Worm (Caenorhabditis elegans) whole organism, L4 larva: Measurements from ENCODE around the gene kin-2.

ENCODE experiments used
- D1046.2 ChIP-seq: fragments of 200-800 bp; sonication (Bioruptor generic); IDR thresholded peaks from 2 replicates; pipeline ENCODE4 v1.3.6; 2022; ENCODE audit warnings: missing genetic modification characterization, missing compliant biosample characterization
- F26F4.8 ChIP-seq: fragments of 200-800 bp; sonication (Bioruptor generic); conservative IDR thresholded peaks from 2 replicates; pipeline ENCODE4 v1.3.6; 2022; ENCODE audit warnings: missing genetic modification characterization, missing compliant biosample characterization
- F37D6.2 ChIP-seq: sonication (generic microtip); optimal IDR thresholded peaks from 2 replicates; lab custom pipeline; 2016; ENCODE audit warnings: mild to moderate bottlenecking, missing genetic modification characterization, missing compliant biosample characterization
- R02D3.7 ChIP-seq: fragments of 150-350 bp; sonication (generic microtip); optimal IDR thresholded peaks from 3 replicates; lab custom pipeline; 2014; ENCODE audit warnings: missing biosample characterization, missing genetic modification characterization
- T20F7.1 ChIP-seq: fragments of 200-800 bp; sonication (Bioruptor generic); optimal IDR thresholded peaks from 2 replicates; lab custom pipeline; 2018; ENCODE audit warnings: mild to moderate bottlenecking, missing genetic modification characterization, missing compliant biosample characterization
- Y105C5A.15 ChIP-seq: fragments of 200-800 bp; sonication (Bioruptor generic); IDR thresholded peaks from 2 replicates; pipeline ENCODE4 v1.3.6; 2022; ENCODE audit warnings: missing genetic modification characterization, missing compliant biosample characterization
- Y48G9A.11 ChIP-seq: fragments of 200-800 bp; sonication (Bioruptor generic); IDR thresholded peaks from 2 replicates; pipeline ENCODE4 v1.3.6; 2022; ENCODE audit warnings: missing genetic modification reagents, missing genetic modification characterization, missing compliant biosample characterization
- Y75B8A.6 ChIP-seq: fragments of 200-800 bp; sonication (Bioruptor generic); IDR thresholded peaks from 2 replicates; pipeline ENCODE4 v1.3.6; 2022; ENCODE audit warnings: missing genetic modification reagents, missing genetic modification characterization, missing compliant biosample characterization
- ZK337.2 ChIP-seq: fragments of 200-800 bp; sonication (Bioruptor generic); IDR thresholded peaks from 2 replicates; pipeline ENCODE4 v1.3.6; 2022; ENCODE audit warnings: missing genetic modification reagents, missing genetic modification characterization, missing compliant biosample characterization
- aha-1 ChIP-seq: fragments of 150-350 bp; peaks from one replicate; lab custom pipeline; 2014; ENCODE audit warnings: missing biosample characterization, missing genetic modification characterization
- aly-2 ChIP-seq: sonication (generic microtip); optimal IDR thresholded peaks from 2 replicates; lab custom pipeline; 2018; ENCODE audit warnings: missing biosample characterization, missing genetic modification characterization
- attf-4 ChIP-seq: sonication (generic microtip); optimal IDR thresholded peaks from 3 replicates; lab custom pipeline; 2017; ENCODE audit warnings: missing biosample characterization, missing genetic modification characterization
- ceh-20 ChIP-seq: fragments of 200-800 bp; sonication (Bioruptor generic); IDR thresholded peaks from 2 replicates; pipeline ENCODE4 v1.3.6; 2022; ENCODE audit warnings: missing genetic modification reagents, missing genetic modification characterization, missing compliant biosample characterization
- ceh-32 ChIP-seq: sonication (generic microtip); optimal IDR thresholded peaks from 2 replicates; lab custom pipeline; 2016; ENCODE audit warnings: mild to moderate bottlenecking, missing genetic modification characterization, missing compliant biosample characterization; ENCODE audit not compliant: poor library complexity
- ceh-44 ChIP-seq: fragments of 200-800 bp; sonication (Bioruptor generic); IDR thresholded peaks from 2 replicates; pipeline ENCODE4 v1.3.6; 2022; ENCODE audit warnings: missing genetic modification reagents, missing genetic modification characterization, missing compliant biosample characterization
- cey-2 ChIP-seq: sonication (generic microtip); optimal IDR thresholded peaks from 3 replicates; lab custom pipeline; 2017; ENCODE audit warnings: missing genetic modification characterization, mild to moderate bottlenecking, missing compliant biosample characterization, antibody characterized with exemption, borderline replicate concordance; ENCODE audit not compliant: insufficient read depth
- ctbp-1 ChIP-seq: fragments of 200-800 bp; sonication (Bioruptor generic); IDR thresholded peaks from 2 replicates; pipeline ENCODE4 v1.3.6; 2022; ENCODE audit warnings: missing genetic modification reagents, missing genetic modification characterization, missing compliant biosample characterization
- daf-12 ChIP-seq: fragments of 150-350 bp; optimal IDR thresholded peaks from 2 replicates; lab custom pipeline; 2014; ENCODE audit warnings: missing biosample characterization, missing genetic modification reagents, missing genetic modification characterization
- daf-16 ChIP-seq, 3 experiments: sonication (generic microtip); optimal IDR thresholded peaks; 2 replicates each; lab custom pipeline; 2016 to 2017; ENCODE audit warnings: missing genetic modification characterization in 3 of 3, missing genetic modification reagents in 3 of 3, mild to moderate bottlenecking in 2 of 3, missing compliant biosample characterization in 2 of 3, missing biosample characterization in 1 of 3, moderate library complexity in 1 of 3
- daf-19 ChIP-seq: fragments of 200-800 bp; sonication (Bioruptor generic); conservative IDR thresholded peaks from 2 replicates; pipeline ENCODE4 v1.3.6; 2022; ENCODE audit warnings: missing genetic modification characterization, missing compliant biosample characterization
- dmd-6 ChIP-seq: fragments of 200-800 bp; sonication (Bioruptor generic); IDR thresholded peaks from 2 replicates; pipeline ENCODE4 v1.3.6; 2022; ENCODE audit warnings: missing genetic modification reagents, missing genetic modification characterization, missing compliant biosample characterization
- dmd-9 ChIP-seq: fragments of 200-800 bp; sonication (Bioruptor generic); IDR thresholded peaks from 2 replicates; pipeline ENCODE4 v1.3.6; 2022; ENCODE audit warnings: missing genetic modification reagents, missing genetic modification characterization, missing compliant biosample characterization
- duxl-1 ChIP-seq: sonication (generic microtip); optimal IDR thresholded peaks from 2 replicates; lab custom pipeline; 2016; ENCODE audit warnings: mild to moderate bottlenecking, missing genetic modification characterization, moderate library complexity, missing compliant biosample characterization; ENCODE audit not compliant: poor library complexity
- dve-1 ChIP-seq: sonication (generic microtip); optimal IDR thresholded peaks from 2 replicates; lab custom pipeline; 2017; ENCODE audit warnings: antibody characterized with exemption, mild to moderate bottlenecking, missing genetic modification characterization, missing compliant biosample characterization; ENCODE audit not compliant: insufficient read depth
- egl-27 ChIP-seq: sonication (generic microtip); optimal IDR thresholded peaks from 3 replicates; lab custom pipeline; 2017; ENCODE audit warnings: missing biosample characterization, missing genetic modification reagents, missing genetic modification characterization
- gei-8 ChIP-seq: fragments of 200-800 bp; sonication (Bioruptor generic); optimal IDR thresholded peaks from 2 replicates; lab custom pipeline; 2018; ENCODE audit warnings: mild to moderate bottlenecking, missing genetic modification characterization, missing compliant biosample characterization
- hlh-30 ChIP-seq: sonication (generic microtip); optimal IDR thresholded peaks from 2 replicates; lab custom pipeline; 2017; ENCODE audit warnings: antibody characterized with exemption, mild to moderate bottlenecking, missing genetic modification characterization, missing compliant biosample characterization; ENCODE audit not compliant: insufficient read depth
- jun-1 ChIP-seq: fragments of 150-350 bp; optimal IDR thresholded peaks from 2 replicates; lab custom pipeline; 2014; ENCODE audit warnings: missing biosample characterization, missing genetic modification reagents, missing genetic modification characterization
- lim-7 ChIP-seq: fragments of 200-800 bp; sonication (Bioruptor generic); IDR thresholded peaks from 2 replicates; pipeline ENCODE4 v1.3.6; 2022; ENCODE audit warnings: missing genetic modification characterization, missing compliant biosample characterization
- lin-15B ChIP-seq: fragments of 150-350 bp; sonication (generic microtip); optimal IDR thresholded peaks from 3 replicates; lab custom pipeline; 2014; ENCODE audit warnings: missing biosample characterization, missing genetic modification characterization
- lin-38 ChIP-seq: fragments of 200-800 bp; sonication (Bioruptor generic); IDR thresholded peaks from 2 replicates; pipeline ENCODE4 v1.3.6; 2022; ENCODE audit warnings: missing genetic modification reagents, missing genetic modification characterization, missing compliant biosample characterization
- lin-39 ChIP-seq: fragments of 150-350 bp; optimal IDR thresholded peaks from 2 replicates; lab custom pipeline; 2014; ENCODE audit warnings: missing biosample characterization, missing genetic modification reagents, missing genetic modification characterization
- lir-3 ChIP-seq: sonication (generic microtip); optimal IDR thresholded peaks from 2 replicates; lab custom pipeline; 2016; ENCODE audit warnings: mild to moderate bottlenecking, missing genetic modification characterization, missing compliant biosample characterization
- madf-5 ChIP-seq, 2 experiments: fragments of 200-800 bp; sonication (Bioruptor generic); IDR thresholded peaks; 2 replicates each; pipeline ENCODE4 v1.3.6; 2022; ENCODE audit warnings: missing compliant biosample characterization in 2 of 2, missing genetic modification characterization in 2 of 2
- madf-9 ChIP-seq: fragments of 200-800 bp; sonication (Bioruptor generic); conservative IDR thresholded peaks from 2 replicates; pipeline ENCODE4 v1.3.6; 2022; ENCODE audit warnings: missing genetic modification reagents, missing genetic modification characterization, missing compliant biosample characterization
- mep-1 ChIP-seq: fragments of 150-350 bp; sonication (generic microtip); optimal IDR thresholded peaks from 3 replicates; lab custom pipeline; 2014; ENCODE audit warnings: missing biosample characterization, missing genetic modification characterization
- mes-2 ChIP-seq: sonication (generic microtip); optimal IDR thresholded peaks from 2 replicates; lab custom pipeline; 2016; ENCODE audit warnings: missing genotype, mild to moderate bottlenecking, missing genetic modification characterization, missing compliant biosample characterization; ENCODE audit not compliant: poor library complexity, severe bottlenecking
- nhr-11 ChIP-seq: fragments of 150-350 bp; optimal IDR thresholded peaks from 2 replicates; lab custom pipeline; 2014; ENCODE audit warnings: missing biosample characterization, missing genetic modification characterization
- nhr-41 ChIP-seq: fragments of 200-800 bp; sonication (Bioruptor generic); IDR thresholded peaks from 2 replicates; pipeline ENCODE4 v1.3.6; 2022; ENCODE audit warnings: missing genetic modification reagents, missing genetic modification characterization, missing compliant biosample characterization
- nhr-42 ChIP-seq: fragments of 200-800 bp; sonication (Bioruptor generic); IDR thresholded peaks from 2 replicates; pipeline ENCODE4 v1.3.6; 2022; ENCODE audit warnings: missing genetic modification characterization, missing compliant biosample characterization
- nhr-48 ChIP-seq: sonication (generic microtip); optimal IDR thresholded peaks from 2 replicates; lab custom pipeline; 2016; ENCODE audit warnings: mild to moderate bottlenecking, missing genetic modification characterization, missing compliant biosample characterization
- pqm-1 ChIP-seq: sonication (generic microtip); optimal IDR thresholded peaks from 2 replicates; lab custom pipeline; 2017; ENCODE audit warnings: missing biosample characterization, missing genetic modification characterization
- sdz-12 ChIP-seq: fragments of 200-800 bp; sonication (Bioruptor generic); optimal IDR thresholded peaks from 2 replicates; lab custom pipeline; 2018; ENCODE audit warnings: mild to moderate bottlenecking, missing genetic modification characterization, missing compliant biosample characterization
- skn-1 ChIP-seq: fragments of 150-350 bp; optimal IDR thresholded peaks from 2 replicates; lab custom pipeline; 2014; ENCODE audit warnings: missing biosample characterization, missing genetic modification characterization
- snpc-1.2 ChIP-seq: fragments of 200-800 bp; sonication (Bioruptor generic); IDR thresholded peaks from 2 replicates; pipeline ENCODE4 v1.3.6; 2022; ENCODE audit warnings: missing genetic modification reagents, missing genetic modification characterization, missing compliant biosample characterization
- snpc-4 ChIP-seq: fragments of 150-350 bp; optimal IDR thresholded peaks from 2 replicates; lab custom pipeline; 2014; ENCODE audit warnings: missing biosample characterization, missing genetic modification characterization
- tag-97 ChIP-seq: fragments of 200-800 bp; sonication (Bioruptor generic); IDR thresholded peaks from 2 replicates; pipeline ENCODE4 v1.3.6; 2022; ENCODE audit warnings: missing genetic modification characterization, missing compliant biosample characterization
- unc-130 ChIP-seq: sonication (generic microtip); optimal IDR thresholded peaks from 2 replicates; lab custom pipeline; 2016; ENCODE audit warnings: missing genetic modification reagents, missing genetic modification characterization, missing compliant biosample characterization
- unc-62 ChIP-seq, 3 experiments: fragments of 150-350 bp in 1 of 3; sonication (generic microtip); optimal IDR thresholded peaks in 2 of 3; peaks in 1 of 3; 1 replicate in 1 of 3; 2 replicates in 2 of 3; lab custom pipeline; 2014 to 2017; ENCODE audit warnings: missing biosample characterization in 3 of 3, missing genetic modification characterization in 3 of 3, missing genetic modification reagents in 3 of 3, missing genotype in 1 of 3
- vab-7 ChIP-seq: fragments of 200-800 bp; sonication (Bioruptor generic); IDR thresholded peaks from 2 replicates; pipeline ENCODE4 v1.3.6; 2022; ENCODE audit warnings: missing genetic modification reagents, missing genetic modification characterization, missing compliant biosample characterization

Gene kin-2

DNA sequence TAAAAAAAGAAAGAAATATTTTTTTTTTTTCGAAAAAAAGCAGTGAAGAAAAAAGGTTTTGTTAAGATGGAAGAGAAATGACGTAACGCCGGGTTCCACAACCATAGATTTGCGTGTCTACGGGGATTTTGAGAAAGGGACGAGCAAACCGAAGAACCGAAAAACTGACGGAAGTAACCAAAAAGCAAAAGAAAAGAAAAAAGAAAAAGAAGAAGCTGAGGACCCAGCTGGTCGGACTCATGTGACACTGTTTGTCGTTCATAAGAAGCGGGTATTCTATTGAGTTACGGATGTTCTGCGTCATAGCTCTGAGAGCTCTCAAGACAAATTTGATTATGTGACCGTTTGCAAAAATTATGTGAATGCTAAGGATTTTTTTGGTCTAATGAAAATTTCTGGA lies 5.1 kb upstream of the kin-2 start (continued):
- peak; percentile 63 for TF ChIP-seq hlh-30 (tag; lab: Kevin White, UChicago)
- TF ChIP-seq D1046.2: no peak
- no peak for TF ChIP-seq skn-1 (tag; lab: Kevin White, UChicago)
- no peak for TF ChIP-seq unc-130
- TF ChIP-seq madf-5 (GFP tag; IDR thresholded peaks at IDR 0.05; lab: Robert Waterston, UW): no peak
- peak; percentile 34 for TF ChIP-seq aha-1 (tag; lab: Kevin White, UChicago)
- TF ChIP-seq daf-19 (GFP tag; lab: Robert Waterston, UW): no peak
- no peak for TF ChIP-seq nhr-41 (GFP tag; lab: Robert Waterston, UW)
- no peak for TF ChIP-seq attf-4 (tag; lab: Kevin White, UChicago)
- TF ChIP-seq sdz-12: no peak
- no peak for TF ChIP-seq nhr-11 (tag; lab: Kevin White, UChicago)
- no peak for TF ChIP-seq snpc-4 (tag; lab: Kevin White, UChicago)
- TF ChIP-seq nhr-42 (GFP tag; lab: Robert Waterston, UW): no peak
- no peak for TF ChIP-seq snpc-1.2 (GFP tag; lab: Robert Waterston, UW)
- TF ChIP-seq dmd-6 (GFP tag; lab: Robert Waterston, UW): 0 out of 2 replicates have a peak, but pooled peaks have one; percentile 14
- TF ChIP-seq tag-97: no peak
- TF ChIP-seq duxl-1 (tag; lab: Kevin White, UChicago): no peak
- no peak for TF ChIP-seq ceh-32 (tag; lab: Kevin White, UChicago)
- peak; percentile 53 for TF ChIP-seq ctbp-1 (GFP tag; lab: Robert Waterston, UW)
- TF ChIP-seq R02D3.7 (tag; lab: Kevin White, UChicago): no peak
- TF ChIP-seq pqm-1 (tag; lab: Kevin White, UChicago): no peak
- TF ChIP-seq mes-2: peak; percentile 25
- TF ChIP-seq F26F4.8: no peak
- peak in 1 of 2 experiments; percentile 97 for TF ChIP-seq unc-62 (GFP tag; optimal IDR thresholded peaks at IDR 0.05 in 1 of 2; lab: Kevin White, UChicago)
- no peak for TF ChIP-seq unc-62 (tag; optimal IDR thresholded peaks at IDR 0.05; lab: Kevin White, UChicago)
- no peak for TF ChIP-seq lin-38 (GFP tag; lab: Robert Waterston, UW)
- no peak for TF ChIP-seq Y105C5A.15 (GFP tag; lab: Robert Waterston, UW)
- TF ChIP-seq ZK337.2: no peak
- no peak for TF ChIP-seq aly-2 (tag; lab: Kevin White, UChicago)
- peak; percentile 13 for TF ChIP-seq lin-39 (tag; lab: Kevin White, UChicago)
- TF ChIP-seq vab-7 (GFP tag; lab: Robert Waterston, UW): no peak
- no peak for TF ChIP-seq lim-7
- TF ChIP-seq dve-1 (tag; lab: Kevin White, UChicago): no peak
- TF ChIP-seq madf-9: no peak
- no peak for TF ChIP-seq ceh-44 (GFP tag; lab: Robert Waterston, UW)
- no peak for TF ChIP-seq cey-2 (tag; lab: Kevin White, UChicago)
- TF ChIP-seq lin-15B (tag; lab: Kevin White, UChicago): no peak
- TF ChIP-seq egl-27 (tag; lab: Kevin White, UChicago): no peak
- TF ChIP-seq T20F7.1 (GFP tag; lab: Kevin White, UChicago): no peak
- no peak for TF ChIP-seq daf-16 (GFP tag; optimal IDR thresholded peaks at IDR 0.05; lab: Kevin White, UChicago)
- TF ChIP-seq daf-16 (tag; optimal IDR thresholded peaks at IDR 0.05; lab: Kevin White, UChicago): no peak
- no peak for TF ChIP-seq nhr-48 (tag; lab: Kevin White, UChicago)
- TF ChIP-seq dmd-9: no peak
- no peak for TF ChIP-seq gei-8
- no peak for TF ChIP-seq daf-12 (tag; lab: Kevin White, UChicago)
- peak; percentile 52 for TF ChIP-seq mep-1 (tag; lab: Kevin White, UChicago)
- no peak for TF ChIP-seq lir-3 (tag; lab: Kevin White, UChicago)
- TF ChIP-seq F37D6.2: no peak
- no peak for TF ChIP-seq Y48G9A.11 (GFP tag; lab: Robert Waterston, UW)
- no peak for TF ChIP-seq Y75B8A.6 (GFP tag; lab: Robert Waterston, UW)
- TF ChIP-seq ceh-20: peak; percentile 76; the same call in 1 of the 2 replicates
- no peak for TF ChIP-seq jun-1 (tag; lab: Kevin White, UChicago)
